Worm (Caenorhabditis elegans) whole organism, midembryonic: ENCODE results near the gene Y32G9B.1.

ENCODE experiments used
- T22C8.4 ChIP-seq: fragments of 200-800 bp; sonication (Bioruptor generic); IDR thresholded peaks from 2 replicates; pipeline ENCODE4 v1.3.6; 2022; ENCODE audit warnings: missing genetic modification characterization, missing compliant biosample characterization
- cog-1 ChIP-seq: sonication (generic microtip); optimal IDR thresholded peaks from 2 replicates; lab custom pipeline; 2016; ENCODE audit warnings: missing genetic modification characterization, missing compliant biosample characterization
- flt-1 ChIP-seq: fragments of 200-800 bp; sonication (Bioruptor generic); IDR thresholded peaks from 2 replicates; pipeline ENCODE4 v1.3.6; 2022; ENCODE audit warnings: missing genetic modification characterization, missing compliant biosample characterization
- klf-2 ChIP-seq: fragments of 200-800 bp; sonication (Bioruptor generic); conservative IDR thresholded peaks from 2 replicates; pipeline ENCODE4 v1.3.6; 2022; ENCODE audit warnings: missing genetic modification reagents, missing genetic modification characterization, missing compliant biosample characterization
- med-1 ChIP-seq: sonication (generic microtip); optimal IDR thresholded peaks from 2 replicates; lab custom pipeline; 2017; ENCODE audit warnings: missing genetic modification characterization, mild to moderate bottlenecking, missing compliant biosample characterization, antibody characterized with exemption, missing genetic modification reagents; ENCODE audit not compliant: insufficient read depth
- ref-1 ChIP-seq: fragments of 200-800 bp; sonication (Bioruptor generic); conservative IDR thresholded peaks from 2 replicates; pipeline ENCODE4 v1.3.6; 2022; ENCODE audit warnings: missing genetic modification reagents, missing genetic modification characterization, missing compliant biosample characterization
- tab-1 ChIP-seq: fragments of 200-800 bp; sonication (Bioruptor generic); IDR thresholded peaks from 2 replicates; pipeline ENCODE4 v1.3.6; 2022; ENCODE audit warnings: missing genetic modification characterization, missing compliant biosample characterization
- ztf-23 ChIP-seq: fragments of 200-800 bp; sonication (Bioruptor generic); IDR thresholded peaks from 2 replicates; pipeline ENCODE4 v1.3.6; 2022; ENCODE audit warnings: missing genetic modification reagents, missing genetic modification characterization, missing compliant biosample characterization
- ztf-29 ChIP-seq: fragments of 200-800 bp; sonication (Bioruptor generic); IDR thresholded peaks from 2 replicates; pipeline ENCODE4 v1.3.6; 2022; ENCODE audit warnings: missing genetic modification reagents, missing genetic modification characterization, missing compliant biosample characterization

The Y32G9B.1 gene

DNA sequence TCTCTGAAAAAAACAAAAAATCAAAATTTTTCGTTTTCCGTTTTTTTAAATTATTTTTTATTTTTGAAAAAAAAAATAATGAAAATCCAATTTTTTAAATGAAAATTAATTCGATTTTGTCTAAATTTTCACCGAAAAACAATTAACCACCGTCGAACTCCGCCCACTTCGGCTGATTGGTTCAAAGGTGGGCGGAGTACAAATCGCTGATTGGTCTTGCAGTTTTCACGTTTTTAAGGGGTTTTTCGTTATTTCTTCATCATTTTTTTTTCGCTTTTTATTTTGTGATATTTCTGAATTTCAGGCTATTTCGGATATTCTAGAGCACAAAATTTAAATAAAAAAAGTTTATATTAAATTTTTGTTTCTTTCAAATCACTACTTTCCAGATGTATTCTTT lies 35.1 kb upstream of the Y32G9B.1 start:
- no peak for TF ChIP-seq flt-1 (GFP tag; lab: Robert Waterston, UW)
- no peak for TF ChIP-seq ztf-23 (GFP tag; lab: Robert Waterston, UW)
- TF ChIP-seq klf-2 (GFP tag; lab: Robert Waterston, UW) = no peak
- TF ChIP-seq ref-1 (GFP tag; lab: Robert Waterston, UW) = no peak
- no peak for TF ChIP-seq med-1
- no peak for TF ChIP-seq cog-1 (tag; lab: Kevin White, UChicago)
- no peak for TF ChIP-seq T22C8.4 (GFP tag; lab: Robert Waterston, UW)

DNA sequence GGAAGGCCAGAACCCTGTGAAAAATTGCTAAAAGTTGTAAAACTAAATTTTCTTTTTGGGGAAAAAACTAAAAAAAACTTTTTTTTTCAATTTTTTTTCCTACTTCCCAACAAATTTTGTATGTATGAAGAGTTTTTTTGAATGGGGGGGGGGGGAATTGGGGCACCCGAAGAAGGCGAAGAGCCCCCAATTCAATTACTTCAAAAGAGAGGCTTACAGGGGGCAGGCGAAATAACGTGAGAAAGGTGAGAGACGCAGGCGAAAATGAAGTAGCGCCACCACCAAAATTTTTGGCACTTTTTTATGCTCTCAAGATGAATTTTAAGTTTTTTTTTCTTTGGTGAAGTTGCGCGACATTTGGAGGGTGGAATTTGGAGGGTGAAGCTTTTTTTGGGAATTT lies 33.1 kb upstream of the Y32G9B.1 start:
- TF ChIP-seq med-1 (no peak), ztf-23 (GFP tag; lab: Robert Waterston, UW) (0 out of 2 replicates have a peak, but pooled peaks have one; percentile 17), cog-1 (tag; lab: Kevin White, UChicago) (no peak), tab-1 (GFP tag; lab: Robert Waterston, UW) (no peak), T22C8.4 (GFP tag; lab: Robert Waterston, UW) (no peak)

DNA sequence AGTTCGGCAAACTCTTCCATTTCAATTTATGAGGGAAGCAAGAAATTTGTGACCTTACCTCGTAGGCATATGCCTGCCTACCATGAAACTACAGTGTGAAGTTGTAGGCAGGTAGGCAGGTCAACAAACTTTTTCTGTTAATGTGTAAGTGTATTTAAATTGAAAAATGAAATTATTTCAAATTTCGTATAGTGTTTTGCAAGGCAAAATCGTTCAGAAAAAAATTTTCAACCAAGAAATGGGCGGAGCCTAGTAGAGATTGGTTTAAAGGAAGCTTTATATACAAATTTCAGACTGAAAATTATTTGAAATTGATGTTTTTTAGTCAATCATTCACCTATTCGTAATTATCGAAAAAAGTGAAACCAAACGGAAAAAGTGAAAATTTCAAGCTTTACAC lies 28.0 kb upstream of the Y32G9B.1 start:
- no peak for TF ChIP-seq tab-1 (GFP tag; lab: Robert Waterston, UW)
- no peak for TF ChIP-seq ztf-29 (GFP tag; lab: Robert Waterston, UW)
- no peak for TF ChIP-seq T22C8.4 (GFP tag; lab: Robert Waterston, UW)
- no peak for TF ChIP-seq flt-1 (GFP tag; lab: Robert Waterston, UW)
- no peak for TF ChIP-seq klf-2 (GFP tag; lab: Robert Waterston, UW)
- no peak for TF ChIP-seq ref-1 (GFP tag; lab: Robert Waterston, UW)
- no peak for TF ChIP-seq ztf-23 (GFP tag; lab: Robert Waterston, UW)
- no peak for TF ChIP-seq cog-1 (tag; lab: Kevin White, UChicago)
- no peak for TF ChIP-seq med-1

DNA sequence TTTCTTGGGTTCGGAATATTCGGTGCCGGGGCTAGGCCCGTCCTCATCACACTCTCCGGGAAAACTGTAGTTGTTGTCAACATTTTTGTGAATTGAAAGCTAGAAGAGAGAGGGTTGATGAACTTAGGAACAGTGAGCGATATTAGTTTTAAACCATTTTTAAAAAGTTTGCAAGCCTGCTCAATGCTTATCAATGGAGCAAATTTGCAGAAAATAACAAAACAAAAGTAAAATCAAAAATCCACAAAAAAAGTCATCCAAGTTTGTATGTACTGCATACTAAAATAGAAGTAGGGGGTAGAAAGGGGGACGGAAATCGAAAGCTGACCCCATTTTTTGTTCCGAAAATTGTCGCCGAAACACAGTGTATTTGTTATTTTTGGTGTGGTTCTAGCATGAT lies 26.3 kb upstream of the Y32G9B.1 start, which contains the start of gene T10B5.10:
Gene T10B5.10, minus strand, starts transcription at position 101 of the 400 bp plus-strand sequence.
- TF ChIP-seq flt-1 (GFP tag; lab: Robert Waterston, UW) = no peak
- no peak for TF ChIP-seq cog-1 (tag; lab: Kevin White, UChicago)
- no peak for TF ChIP-seq klf-2 (GFP tag; lab: Robert Waterston, UW)
- TF ChIP-seq med-1 = no peak
- TF ChIP-seq tab-1 (GFP tag; lab: Robert Waterston, UW) = no peak
- TF ChIP-seq T22C8.4 (GFP tag; lab: Robert Waterston, UW) = no peak
- TF ChIP-seq ztf-29 (GFP tag; lab: Robert Waterston, UW) = no peak
- TF ChIP-seq ref-1 (GFP tag; lab: Robert Waterston, UW) = no peak
- no peak for TF ChIP-seq ztf-23 (GFP tag; lab: Robert Waterston, UW)

DNA sequence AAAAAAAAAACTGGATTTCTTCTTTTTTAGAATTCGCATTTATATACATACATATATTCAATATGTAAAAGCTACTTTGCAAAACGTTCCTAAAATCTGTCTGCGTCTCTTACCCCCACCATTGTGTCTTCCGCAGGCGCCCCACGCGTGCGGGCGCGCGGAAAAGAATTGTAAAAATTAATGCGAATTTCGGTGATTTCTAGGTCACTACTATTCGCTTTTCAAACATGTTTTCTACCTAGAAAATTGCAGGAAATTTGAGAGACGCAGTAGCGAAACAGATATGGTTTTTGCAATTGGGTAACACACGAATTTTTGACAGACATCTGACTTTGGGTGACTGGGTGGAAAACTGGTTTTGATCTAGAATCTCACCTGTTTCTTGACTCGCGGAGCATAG lies 25.2 kb upstream of the Y32G9B.1 start:
- no peak for TF ChIP-seq ztf-29 (GFP tag; lab: Robert Waterston, UW)
- no peak for TF ChIP-seq ref-1 (GFP tag; lab: Robert Waterston, UW)
- no peak for TF ChIP-seq ztf-23 (GFP tag; lab: Robert Waterston, UW)
- no peak for TF ChIP-seq T22C8.4 (GFP tag; lab: Robert Waterston, UW)
- TF ChIP-seq flt-1 (GFP tag; lab: Robert Waterston, UW) = no peak
- TF ChIP-seq cog-1 (tag; lab: Kevin White, UChicago) = no peak
- TF ChIP-seq med-1 = no peak
- TF ChIP-seq tab-1 (GFP tag; lab: Robert Waterston, UW) = no peak
- no peak for TF ChIP-seq klf-2 (GFP tag; lab: Robert Waterston, UW)

DNA sequence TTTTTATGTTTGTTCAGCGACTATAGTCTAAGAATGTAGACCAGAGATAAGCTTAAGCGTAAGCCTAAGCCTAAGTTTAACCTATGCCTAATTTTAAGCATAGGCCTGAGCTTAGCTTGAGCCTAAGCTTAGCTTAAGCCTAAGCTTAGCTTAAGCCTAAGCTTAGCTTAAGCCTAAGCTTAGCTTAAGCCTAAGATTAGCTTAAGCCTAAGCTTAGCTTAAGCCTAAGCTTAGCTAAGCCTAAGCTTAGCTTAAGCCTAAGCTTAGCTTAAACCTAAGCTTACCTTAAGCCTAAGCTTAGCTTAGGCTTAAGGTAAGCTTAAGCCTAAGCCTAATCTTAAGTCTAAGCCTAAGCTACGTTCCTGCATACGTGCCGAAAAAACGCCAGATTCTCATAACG lies 18.7 kb upstream of the Y32G9B.1 start:
- TF ChIP-seq T22C8.4 (GFP tag; lab: Robert Waterston, UW) = no peak
- TF ChIP-seq ztf-29 (GFP tag; lab: Robert Waterston, UW) = peak; percentile 68; the same call in 1 of the 2 replicates

DNA sequence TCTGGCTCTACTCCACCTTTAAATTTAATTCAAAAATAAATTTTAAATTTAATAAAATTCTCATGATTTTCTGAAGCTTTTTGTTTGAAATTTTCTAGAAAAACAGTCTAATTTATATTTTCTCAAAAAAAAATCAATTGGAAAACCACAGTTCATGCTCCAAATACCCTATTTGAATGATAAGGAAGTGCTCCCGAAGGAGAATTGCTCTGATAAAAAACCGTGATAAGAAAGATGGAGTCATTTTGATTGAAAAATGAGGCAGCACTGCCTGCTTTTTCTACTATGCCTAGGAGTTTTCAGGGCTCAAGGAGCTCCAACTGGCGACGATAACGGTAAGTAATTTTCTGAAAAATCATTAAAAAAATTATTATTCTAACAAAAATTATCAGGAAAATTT lies 16.1 kb upstream of the Y32G9B.1 start, which contains the start of gene T10B5.7:
Gene T10B5.7, plus strand, starts transcription at position 225 of the 400 bp plus-strand sequence.
- no peak for TF ChIP-seq ztf-23 (GFP tag; lab: Robert Waterston, UW)
- TF ChIP-seq cog-1 (tag; lab: Kevin White, UChicago) = no peak
- TF ChIP-seq tab-1 (GFP tag; lab: Robert Waterston, UW) = no peak
- no peak for TF ChIP-seq klf-2 (GFP tag; lab: Robert Waterston, UW)
- no peak for TF ChIP-seq T22C8.4 (GFP tag; lab: Robert Waterston, UW)

DNA sequence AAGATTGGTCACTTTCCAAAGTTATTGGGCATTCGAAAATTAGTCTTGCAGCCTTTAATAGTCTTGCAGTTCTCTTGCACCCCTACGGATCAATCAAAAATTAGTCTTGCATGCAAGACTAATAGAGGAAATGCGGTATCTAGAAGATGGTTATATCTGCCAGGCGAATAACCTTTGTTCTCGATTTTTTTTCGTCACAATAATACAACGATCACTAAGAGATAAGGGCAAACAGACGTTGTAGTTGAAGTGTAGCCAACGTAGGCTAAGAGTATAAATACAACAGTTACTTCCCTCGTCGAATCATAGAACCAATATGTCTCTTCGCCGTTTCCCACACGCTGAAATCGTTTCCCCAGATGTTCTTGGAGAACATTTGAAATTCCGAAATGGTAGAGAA lies 11.9 kb upstream of the Y32G9B.1 start, which contains the start of gene T10B5.8:
Gene T10B5.8, plus strand, starts transcription at position 301 of the 400 bp plus-strand sequence.
- TF ChIP-seq T22C8.4 (GFP tag; lab: Robert Waterston, UW) = no peak
- no peak for TF ChIP-seq med-1
- TF ChIP-seq klf-2 (GFP tag; lab: Robert Waterston, UW) = no peak
- no peak for TF ChIP-seq ref-1 (GFP tag; lab: Robert Waterston, UW)
- TF ChIP-seq ztf-29 (GFP tag; lab: Robert Waterston, UW) = no peak
- TF ChIP-seq flt-1 (GFP tag; lab: Robert Waterston, UW) = no peak
- no peak for TF ChIP-seq ztf-23 (GFP tag; lab: Robert Waterston, UW)
- TF ChIP-seq tab-1 (GFP tag; lab: Robert Waterston, UW) = no peak

DNA sequence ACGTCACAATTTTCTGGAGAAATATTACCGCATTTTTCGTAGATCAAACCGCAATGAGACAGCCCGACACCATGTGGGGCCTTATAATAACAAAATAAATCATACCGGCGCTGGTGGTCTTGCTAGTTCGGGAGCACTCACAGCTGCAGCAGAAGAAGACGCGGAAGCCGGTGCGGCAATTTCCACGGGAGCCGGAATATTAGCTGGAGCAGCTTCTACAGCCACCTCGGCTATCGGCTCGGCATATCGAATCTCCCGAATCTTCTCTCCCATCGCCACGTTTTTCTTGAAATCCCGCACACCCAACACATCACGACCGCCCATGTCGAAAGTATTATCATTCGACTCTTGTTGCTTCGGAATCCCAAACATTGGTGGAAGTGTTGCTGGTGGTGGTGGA lies 5.3 kb downstream of the Y32G9B.1 start:
- TF ChIP-seq ztf-23 (GFP tag; lab: Robert Waterston, UW) (no peak), ref-1 (GFP tag; lab: Robert Waterston, UW) (no peak), T22C8.4 (GFP tag; lab: Robert Waterston, UW) (no peak), tab-1 (GFP tag; lab: Robert Waterston, UW) (no peak), ztf-29 (GFP tag; lab: Robert Waterston, UW) (no peak), flt-1 (GFP tag; lab: Robert Waterston, UW) (no peak), klf-2 (GFP tag; lab: Robert Waterston, UW) (no peak), cog-1 (tag; lab: Kevin White, UChicago) (no peak), med-1 (no peak)

DNA sequence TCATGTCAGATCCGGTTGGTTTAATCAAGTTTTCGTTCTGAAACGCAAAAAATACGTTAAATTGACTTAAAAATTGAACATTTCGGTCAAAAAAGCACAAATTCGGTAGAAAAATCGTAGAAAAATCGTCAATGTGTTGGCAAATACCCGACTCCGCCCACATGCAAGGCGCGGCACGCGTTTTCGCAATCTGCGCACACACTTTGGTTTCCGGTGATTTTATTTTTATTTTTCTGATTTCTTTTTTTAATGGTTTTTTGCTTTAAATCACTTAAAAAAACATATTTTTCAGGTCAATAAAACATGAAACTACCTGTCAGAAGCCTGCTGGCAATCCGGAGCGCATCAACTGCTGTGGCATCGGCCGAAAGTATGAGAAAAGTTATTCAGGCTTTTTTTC lies 8.6 kb downstream of the Y32G9B.1 start, which contains the start of the genes gly-7 and mrpl-39:
Gene gly-7, minus strand, starts transcription at position 37 of the 400 bp plus-strand sequence.
Gene mrpl-39, plus strand, starts transcription at position 293 of the 400 bp plus-strand sequence.
- peak; percentile 46; the same call in 1 of the 2 replicates for TF ChIP-seq flt-1 (GFP tag; lab: Robert Waterston, UW)
- peak; percentile 67; the same call in 1 of the 2 replicates for TF ChIP-seq tab-1 (GFP tag; lab: Robert Waterston, UW)
- TF ChIP-seq ref-1 (GFP tag; lab: Robert Waterston, UW) = 0 out of 2 replicates have a peak, but pooled peaks have one; percentile 37
- TF ChIP-seq ztf-29 (GFP tag; lab: Robert Waterston, UW) = no peak
- no peak for TF ChIP-seq T22C8.4 (GFP tag; lab: Robert Waterston, UW)
- 0 out of 2 replicates have a peak, but pooled peaks have one; percentile 53 for TF ChIP-seq klf-2 (GFP tag; lab: Robert Waterston, UW)
- peak; percentile 81 for TF ChIP-seq med-1
- no peak for TF ChIP-seq cog-1 (tag; lab: Kevin White, UChicago)
- peak; percentile 76 for TF ChIP-seq ztf-23 (GFP tag; lab: Robert Waterston, UW)
